Fruit fly (Drosophila melanogaster) whole organism, embryonic: Measurements from ENCODE around the gene CG14853.

Source experiments
- Adf1 ChIP-seq: fragments of 200-800 bp; sonication (Bioruptor generic); IDR thresholded peaks from 2 replicates; pipeline ENCODE4 v1.3.6; 2022; ENCODE audit warnings: missing biosample characterization, missing genetic modification characterization
- CG10431 ChIP-seq: fragments of 200-800 bp; sonication (Bioruptor generic); optimal IDR thresholded peaks from 3 replicates; lab custom pipeline; 2018; ENCODE audit warnings: missing biosample characterization, mild to moderate bottlenecking, missing genetic modification characterization
- CG10543 ChIP-seq: fragments of 200-800 bp; sonication (Bioruptor generic); optimal IDR thresholded peaks from 3 replicates; lab custom pipeline; 2017; ENCODE audit warnings: missing biosample characterization, mild to moderate bottlenecking, missing genetic modification characterization, moderate library complexity
- CG10979 ChIP-seq: fragments of 200-800 bp; sonication (Bioruptor generic); optimal IDR thresholded peaks from 2 replicates; lab custom pipeline; 2018; ENCODE audit warnings: missing biosample characterization, mild to moderate bottlenecking, missing genetic modification characterization, moderate library complexity
- CG12659 ChIP-seq: fragments of 200-800 bp; sonication (Bioruptor generic); optimal IDR thresholded peaks from 3 replicates; lab custom pipeline; 2017; ENCODE audit warnings: mild to moderate bottlenecking, missing biosample characterization, missing genetic modification reagents, missing genetic modification characterization
- CG13287 ChIP-seq: fragments of 200-800 bp; sonication (Bioruptor generic); IDR thresholded peaks from 2 replicates; pipeline ENCODE4 v1.3.6; 2022; ENCODE audit warnings: missing biosample characterization, missing genetic modification characterization; ENCODE audit not compliant: partially characterized antibody
- CG15073 ChIP-seq: fragments of 200-800 bp; sonication (Bioruptor generic); optimal IDR thresholded peaks from 2 replicates; lab custom pipeline; 2016; ENCODE audit warnings: missing biosample characterization, missing genetic modification characterization
- CG17568 ChIP-seq: fragments of 200-800 bp; sonication (Bioruptor generic); optimal IDR thresholded peaks from 2 replicates; lab custom pipeline; 2018; ENCODE audit warnings: missing biosample characterization, mild to moderate bottlenecking, missing genetic modification characterization, moderate library complexity
- CG2199 ChIP-seq: fragments of 200-800 bp; sonication (Bioruptor generic); IDR thresholded peaks from 3 replicates; pipeline ENCODE4 v1.3.6; 2022; ENCODE audit warnings: missing biosample characterization, missing genetic modification characterization
- CG32767 ChIP-seq: fragments of 200-800 bp; sonication (Bioruptor generic); IDR thresholded peaks from 2 replicates; pipeline ENCODE4 v1.3.6; 2022; ENCODE audit warnings: missing biosample characterization, missing genetic modification characterization
- CG3281 ChIP-seq: fragments of 200-800 bp; sonication (Bioruptor generic); optimal IDR thresholded peaks from 3 replicates; lab custom pipeline; 2017; ENCODE audit warnings: missing biosample characterization, mild to moderate bottlenecking, missing genetic modification characterization
- CG3847 ChIP-seq: fragments of 200-800 bp; sonication (Bioruptor generic); IDR thresholded peaks from 2 replicates; pipeline ENCODE4 v1.3.6; 2022; ENCODE audit warnings: missing biosample characterization, missing genetic modification characterization
- CG3995 ChIP-seq: fragments of 200-800 bp; sonication (Bioruptor generic); optimal IDR thresholded peaks from 3 replicates; lab custom pipeline; 2016; ENCODE audit warnings: missing biosample characterization, missing genetic modification characterization
- CG4360 ChIP-seq: fragments of 200-800 bp; sonication (Bioruptor generic); IDR thresholded peaks from 2 replicates; pipeline ENCODE4 v1.3.6; 2022; ENCODE audit warnings: missing biosample characterization, missing genetic modification characterization
- CG8290 ChIP-seq, 3 experiments: fragments of 200-800 bp; sonication (Bioruptor generic); optimal IDR thresholded peaks; 2 replicates each; lab custom pipeline; 2016 to 2019; ENCODE audit warnings: missing biosample characterization in 3 of 3, missing genetic modification characterization in 3 of 3, mild to moderate bottlenecking in 2 of 3, moderate library complexity in 1 of 3
- CG8924 ChIP-seq: fragments of 200-800 bp; optimal IDR thresholded peaks from 3 replicates; lab custom pipeline; 2019; ENCODE audit warnings: missing biosample characterization, mild to moderate bottlenecking, missing genetic modification characterization, moderate library complexity
- CG8944 ChIP-seq: fragments of 200-800 bp; sonication (Bioruptor generic); optimal IDR thresholded peaks from 3 replicates; lab custom pipeline; 2016; ENCODE audit warnings: missing biosample characterization, missing genetic modification characterization
- CTCF ChIP-seq: fragments of 200-800 bp; sonication (Bioruptor generic); optimal IDR thresholded peaks from 2 replicates; lab custom pipeline; 2017; ENCODE audit warnings: missing biosample characterization, mild to moderate bottlenecking, missing genetic modification characterization, moderate library complexity
- D19A ChIP-seq: fragments of 200-800 bp; optimal IDR thresholded peaks from 3 replicates; lab custom pipeline; 2019; ENCODE audit warnings: missing biosample characterization, mild to moderate bottlenecking, missing genetic modification characterization, moderate library complexity
- Deaf1 ChIP-seq: fragments of 200-800 bp; optimal IDR thresholded peaks from 3 replicates; lab custom pipeline; 2019; ENCODE audit warnings: missing biosample characterization, mild to moderate bottlenecking, missing genetic modification characterization, moderate library complexity
- Dip2 ChIP-seq: fragments of 200-800 bp; sonication (Bioruptor generic); IDR thresholded peaks from 2 replicates; pipeline ENCODE4 v1.3.6; 2022; ENCODE audit warnings: missing biosample characterization, missing genetic modification characterization
- Dp ChIP-seq: fragments of 200-800 bp; sonication (Bioruptor generic); optimal IDR thresholded peaks from 2 replicates; lab custom pipeline; 2018; ENCODE audit warnings: missing biosample characterization, mild to moderate bottlenecking, missing genetic modification characterization, moderate library complexity
- Myb ChIP-seq: fragments of 200-800 bp; sonication (Bioruptor generic); optimal IDR thresholded peaks from 2 replicates; lab custom pipeline; 2016; ENCODE audit warnings: missing biosample characterization, missing genetic modification characterization
- NFAT ChIP-seq: fragments of 200-800 bp; sonication (Bioruptor generic); IDR thresholded peaks from 2 replicates; pipeline ENCODE4 v1.3.6; 2022; ENCODE audit warnings: missing biosample characterization, missing genetic modification characterization
- NK7.1 ChIP-seq: fragments of 200-800 bp; sonication (Bioruptor generic); optimal IDR thresholded peaks from 3 replicates; lab custom pipeline; 2016; ENCODE audit warnings: missing biosample characterization, missing genetic modification characterization
- Nf-YA ChIP-seq: fragments of 200-800 bp; sonication (Bioruptor generic); IDR thresholded peaks from 2 replicates; pipeline ENCODE4 v1.3.6; 2022; ENCODE audit warnings: missing biosample characterization, missing genetic modification characterization
- Rx ChIP-seq: fragments of 200-800 bp; sonication (Bioruptor generic); IDR thresholded peaks from 2 replicates; pipeline ENCODE4 v1.3.6; 2022; ENCODE audit warnings: missing biosample characterization, missing genetic modification characterization
- bbx ChIP-seq: fragments of 200-800 bp; sonication (Bioruptor generic); IDR thresholded peaks from 2 replicates; pipeline ENCODE4 v1.3.6; 2022; ENCODE audit warnings: missing biosample characterization, missing genetic modification characterization; ENCODE audit not compliant: partially characterized antibody
- btn ChIP-seq: fragments of 200-800 bp; sonication (Bioruptor generic); optimal IDR thresholded peaks from 2 replicates; lab custom pipeline; 2016; ENCODE audit warnings: missing biosample characterization, missing genetic modification characterization
- cg ChIP-seq: fragments of 200-800 bp; sonication (Bioruptor generic); optimal IDR thresholded peaks from 3 replicates; lab custom pipeline; 2019; ENCODE audit warnings: missing biosample characterization, mild to moderate bottlenecking, missing genetic modification characterization, moderate library complexity
- crol ChIP-seq: fragments of 200-800 bp; sonication (Bioruptor generic); IDR thresholded peaks from 2 replicates; pipeline ENCODE4 v1.3.6; 2022; ENCODE audit warnings: missing biosample characterization, missing genetic modification characterization
- dmrt99B ChIP-seq: fragments of 200-800 bp; sonication (Bioruptor generic); optimal IDR thresholded peaks from 2 replicates; lab custom pipeline; 2018; ENCODE audit warnings: missing biosample characterization, mild to moderate bottlenecking, missing genetic modification characterization, moderate library complexity
- fd64A ChIP-seq: fragments of 200-800 bp; sonication (Bioruptor generic); optimal IDR thresholded peaks from 3 replicates; lab custom pipeline; 2018; ENCODE audit warnings: missing biosample characterization, mild to moderate bottlenecking, missing genetic modification characterization
- fu2 ChIP-seq: fragments of 200-800 bp; sonication (Bioruptor generic); optimal IDR thresholded peaks from 2 replicates; lab custom pipeline; 2016; ENCODE audit warnings: missing biosample characterization, missing genetic modification characterization
- gsb ChIP-seq: fragments of 200-800 bp; sonication (Bioruptor generic); IDR thresholded peaks from 2 replicates; pipeline ENCODE4 v1.3.6; 2022; ENCODE audit warnings: missing biosample characterization, missing genetic modification characterization
- peb ChIP-seq: fragments of 200-800 bp; sonication (Bioruptor generic); IDR thresholded peaks from 2 replicates; pipeline ENCODE4 v1.3.6; 2022; ENCODE audit warnings: missing biosample characterization, missing genetic modification characterization
- ranshi ChIP-seq: fragments of 200-800 bp; sonication (Bioruptor generic); IDR thresholded peaks from 2 replicates; pipeline ENCODE4 v1.3.6; 2022; ENCODE audit warnings: missing biosample characterization, missing genetic modification characterization
- sd ChIP-seq: fragments of 200-800 bp; sonication (Bioruptor generic); optimal IDR thresholded peaks from 3 replicates; lab custom pipeline; 2018; ENCODE audit warnings: missing biosample characterization, mild to moderate bottlenecking, missing genetic modification characterization, moderate library complexity
- sens ChIP-seq: fragments of 200-800 bp; sonication (Bioruptor generic); peaks from one replicate; lab custom pipeline; 2016; ENCODE audit warnings: missing biosample characterization, missing genetic modification characterization
- slp2 ChIP-seq: fragments of 200-800 bp; sonication (Bioruptor generic); optimal IDR thresholded peaks from 2 replicates; lab custom pipeline; 2016; ENCODE audit warnings: missing biosample characterization, missing genetic modification characterization
- so ChIP-seq: fragments of 200-800 bp; sonication (Bioruptor generic); IDR thresholded peaks from 3 replicates; pipeline ENCODE4 v1.3.6; 2022; ENCODE audit warnings: missing biosample characterization, missing genetic modification characterization
- tap ChIP-seq: fragments of 200-800 bp; optimal IDR thresholded peaks from 3 replicates; lab custom pipeline; 2019; ENCODE audit warnings: missing biosample characterization, mild to moderate bottlenecking, missing genetic modification characterization, moderate library complexity
- trem ChIP-seq: fragments of 200-800 bp; optimal IDR thresholded peaks from 3 replicates; lab custom pipeline; 2019; ENCODE audit warnings: missing biosample characterization, mild to moderate bottlenecking, missing genetic modification characterization, moderate library complexity
- unc-4 ChIP-seq: fragments of 200-800 bp; sonication (Bioruptor generic); IDR thresholded peaks from 2 replicates; pipeline ENCODE4 v1.3.6; 2022; ENCODE audit warnings: missing biosample characterization, missing genetic modification characterization; ENCODE audit not compliant: partially characterized antibody
- zfh2 ChIP-seq: fragments of 200-800 bp; sonication (Bioruptor generic); optimal IDR thresholded peaks from 2 replicates; lab custom pipeline; 2016; ENCODE audit warnings: missing biosample characterization, missing genetic modification characterization

CG14853 gene

DNA sequence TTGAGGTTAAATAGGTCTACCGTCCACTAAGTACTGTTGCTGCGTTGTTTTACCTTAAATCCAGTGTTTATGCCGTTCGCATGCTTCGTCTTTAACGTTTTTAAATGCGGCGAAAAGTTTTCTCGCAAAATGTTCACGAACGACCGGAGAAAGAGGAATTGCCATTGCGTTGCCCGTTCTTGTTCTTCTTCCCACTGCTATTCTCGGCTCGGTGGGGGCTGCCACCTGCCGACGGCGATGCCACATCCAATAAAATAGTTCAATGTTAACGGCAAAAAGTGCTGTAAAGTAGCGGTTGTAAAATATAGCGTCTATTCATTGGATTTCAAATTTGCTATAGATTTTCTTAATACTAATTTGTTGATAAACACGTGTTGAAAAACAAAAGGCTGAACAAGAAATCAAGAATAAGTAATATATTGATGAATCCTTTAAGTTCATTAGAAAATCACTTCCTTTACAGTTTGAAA, 33.7 kb upstream of the CG14853 start, which contains the start of gene CG7987 (continued):
- no peak for TF ChIP-seq dmrt99B (tag; lab: Kevin White, UChicago)
- no peak for TF ChIP-seq ranshi (GFP tag; lab: Robert Waterston, UW)
- TF ChIP-seq CG3281: no peak
- TF ChIP-seq Rx (GFP tag; lab: Robert Waterston, UW): 0 out of 2 replicates have a peak, but pooled peaks have one; percentile 9
- no peak for TF ChIP-seq CG8944 (GFP tag; lab: Kevin White, UChicago)
- TF ChIP-seq Myb (GFP tag; lab: Kevin White, UChicago): peak; percentile 96
- no peak for TF ChIP-seq CG15073 (GFP tag; lab: Kevin White, UChicago)
- TF ChIP-seq, all 482 proteins: peak for 85

DNA sequence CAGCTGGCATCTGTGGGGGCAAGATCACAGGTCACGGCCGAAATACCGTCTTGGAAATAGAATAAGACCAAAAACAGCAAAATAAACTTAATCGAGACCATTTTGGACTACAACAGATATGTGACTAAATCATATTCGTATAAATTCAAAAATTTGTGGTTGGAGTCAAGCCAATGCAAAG, 33.0 kb upstream of the CG14853 start, which contains the start of gene CG44094:
CG44094 (minus strand) TSS at position 101 of the 181 bp plus-strand sequence.
- TF ChIP-seq CG12659 (GFP tag; lab: Kevin White, UChicago): no peak
- TF ChIP-seq peb (GFP tag; lab: Robert Waterston, UW): no peak
- no peak for TF ChIP-seq CG3995 (GFP tag; lab: Kevin White, UChicago)
- no peak for TF ChIP-seq D19A (tag; lab: Kevin White, UChicago)
- no peak for TF ChIP-seq zfh2 (GFP tag; lab: Kevin White, UChicago)
- TF ChIP-seq btn (GFP tag; lab: Kevin White, UChicago): no peak
- no peak for TF ChIP-seq Rx (GFP tag; lab: Robert Waterston, UW)
- no peak for TF ChIP-seq Nf-YA (GFP tag; lab: Robert Waterston, UW)
- TF ChIP-seq gsb: no peak

DNA sequence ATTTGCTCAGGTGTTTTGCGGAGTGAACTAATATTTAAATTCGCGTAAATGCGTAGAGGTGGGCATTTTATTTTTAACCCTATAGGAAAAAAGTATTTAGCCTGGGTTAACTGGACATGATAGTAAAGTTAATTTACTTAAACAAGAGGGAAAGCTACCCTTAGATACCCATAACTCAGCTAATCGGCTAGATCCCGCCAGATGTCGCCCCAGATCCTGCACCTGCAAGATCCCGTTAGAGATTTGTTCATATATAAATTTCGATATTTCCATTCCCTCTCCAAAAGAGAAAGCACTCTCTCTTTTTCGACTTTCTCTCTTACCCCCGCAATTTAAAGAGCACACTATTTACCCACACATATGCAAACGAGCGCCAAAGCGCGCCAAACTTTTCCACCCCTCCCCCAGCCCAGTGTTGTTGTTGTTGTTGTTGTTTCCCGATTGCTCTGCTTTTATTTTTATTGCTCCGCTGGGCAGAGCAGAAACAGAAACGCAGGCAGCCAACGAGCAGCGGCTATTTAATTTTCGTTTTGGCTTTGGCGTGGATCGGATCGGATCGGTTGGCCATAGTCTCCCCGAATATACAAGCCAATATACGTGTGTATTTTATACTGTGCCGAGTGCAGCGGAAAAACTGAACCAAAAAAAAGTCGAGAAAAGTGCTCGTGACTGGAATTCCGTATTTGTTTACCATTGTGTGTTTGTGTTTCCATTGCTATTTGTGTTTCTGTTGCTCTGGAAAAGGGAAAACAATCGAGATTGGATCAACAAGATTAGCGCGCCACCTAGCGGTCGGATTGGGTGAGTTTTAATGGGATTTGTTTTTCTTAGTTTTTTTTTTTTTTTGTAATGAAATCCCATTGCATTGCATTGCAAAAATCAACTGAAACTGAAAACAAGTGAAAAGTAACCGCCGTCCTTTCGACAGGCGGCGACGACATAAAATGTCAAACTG, 32.5 kb upstream of the CG14853 start, which contains the start of gene stumps:
stumps (plus strand) TSS at position 526 of the 955 bp plus-strand sequence.
- TF ChIP-seq CG4360 (GFP tag; lab: Robert Waterston, UW) (peak; percentile 89), CG10431 (GFP tag; lab: Kevin White, UChicago) (peak; percentile 25), so (GFP tag; lab: Robert Waterston, UW) (peak; percentile 72; the same call in 2 of the 3 replicates), CG10543 (GFP tag; lab: Kevin White, UChicago) (peak; percentile 38), CG3847 (GFP tag; lab: Robert Waterston, UW) (no peak), CG13287 (GFP tag; lab: Robert Waterston, UW) (peak; percentile 9; the same call in 1 of the 2 replicates), peb (GFP tag; lab: Robert Waterston, UW) (no peak), CG2199 (GFP tag; lab: Robert Waterston, UW) (peak; percentile 70; the same call in 2 of the 3 replicates), CG8290 (GFP tag; optimal IDR thresholded peaks at IDR 0.05; lab: Kevin White, UChicago) (peak; percentile 0), CG8290 (tag; optimal IDR thresholded peaks at IDR 0.05; lab: Kevin White, UChicago) (no peak), sd (tag; lab: Kevin White, UChicago) (peak; percentile 77), CG10979 (peak; percentile 81), CG32767 (GFP tag; lab: Robert Waterston, UW) (0 out of 2 replicates have a peak, but pooled peaks have one; percentile 27), ranshi (GFP tag; lab: Robert Waterston, UW) (no peak), Adf1 (GFP tag; lab: Robert Waterston, UW) (peak; percentile 80), unc-4 (GFP tag; lab: Robert Waterston, UW) (no peak), NFAT (no peak), slp2 (GFP tag; lab: Kevin White, UChicago) (no peak), CG17568 (no peak), Deaf1 (tag; lab: Kevin White, UChicago) (peak; percentile 84), CTCF (GFP tag; lab: Kevin White, UChicago) (peak; percentile 87), fu2 (no peak), tap (peak; percentile 14), fd64A (GFP tag; lab: Kevin White, UChicago) (peak; percentile 0), bbx (GFP tag; lab: Robert Waterston, UW) (0 out of 2 replicates have a peak, but pooled peaks have one; percentile 7), CG8924 (tag; lab: Kevin White, UChicago) (no peak), cg (peak; percentile 72), crol (GFP tag; lab: Robert Waterston, UW) (peak; percentile 84), NK7.1 (GFP tag; lab: Kevin White, UChicago) (no peak), sens (peak; percentile 46), Dp (GFP tag; lab: Kevin White, UChicago) (peak; percentile 24), Dip2 (GFP tag; lab: Robert Waterston, UW) (peak; percentile 32; the same call in 1 of the 2 replicates), trem (no peak)
